Worm (Caenorhabditis elegans) whole organism, late embryonic: ENCODE measurements around the gene F31D4.5.
A peak's percentile ranks its signal among the peaks of the same experiment; 100 is the strongest.

Source experiments
- C08G9.2 ChIP-seq: sonication (generic microtip); optimal IDR thresholded peaks from 2 replicates; lab custom pipeline; 2016; ENCODE audit warnings: mild to moderate bottlenecking, missing genetic modification characterization, moderate library complexity, missing compliant biosample characterization
- C38D4.7 ChIP-seq: fragments of 200-800 bp; sonication (Bioruptor generic); optimal IDR thresholded peaks from 2 replicates; lab custom pipeline; 2018; ENCODE audit warnings: mild to moderate bottlenecking, missing genetic modification characterization, moderate library complexity, missing compliant biosample characterization
- K09A11.1 ChIP-seq: sonication (generic microtip); optimal IDR thresholded peaks from 2 replicates; lab custom pipeline; 2017; ENCODE audit warnings: antibody characterized with exemption, mild to moderate bottlenecking, missing genetic modification characterization, missing compliant biosample characterization; ENCODE audit not compliant: insufficient read depth
- ama-1 ChIP-seq: fragments of 150-350 bp; optimal IDR thresholded peaks from 2 replicates; lab custom pipeline; 2014
- ceh-14 ChIP-seq: sonication (generic microtip); optimal IDR thresholded peaks from 2 replicates; lab custom pipeline; 2016; ENCODE audit warnings: missing genotype, missing genetic modification characterization, missing compliant biosample characterization
- ceh-18 ChIP-seq: sonication (generic microtip); optimal IDR thresholded peaks from 2 replicates; lab custom pipeline; 2016; ENCODE audit warnings: missing genetic modification characterization, missing compliant biosample characterization
- ceh-2 ChIP-seq: sonication (generic microtip); optimal IDR thresholded peaks from 2 replicates; lab custom pipeline; 2016; ENCODE audit warnings: missing genotype, missing genetic modification characterization, missing compliant biosample characterization
- ceh-22 ChIP-seq: sonication (generic microtip); optimal IDR thresholded peaks from 2 replicates; lab custom pipeline; 2017; ENCODE audit warnings: missing biosample characterization, missing genetic modification characterization
- ceh-24 ChIP-seq: sonication (generic microtip); optimal IDR thresholded peaks from 2 replicates; lab custom pipeline; 2016; ENCODE audit warnings: mild to moderate bottlenecking, missing genetic modification characterization, missing compliant biosample characterization
- ceh-31 ChIP-seq: sonication (generic microtip); optimal IDR thresholded peaks from 2 replicates; lab custom pipeline; 2016; ENCODE audit warnings: missing genetic modification characterization, missing compliant biosample characterization
- ceh-34 ChIP-seq: sonication (generic microtip); optimal IDR thresholded peaks from 2 replicates; lab custom pipeline; 2016; ENCODE audit warnings: mild to moderate bottlenecking, missing genetic modification characterization, missing compliant biosample characterization
- ceh-48 ChIP-seq: sonication (generic microtip); optimal IDR thresholded peaks from 2 replicates; lab custom pipeline; 2016; ENCODE audit warnings: missing genetic modification characterization, inconsistent platforms, missing compliant biosample characterization
- che-1 ChIP-seq: sonication (generic microtip); optimal IDR thresholded peaks from 2 replicates; lab custom pipeline; 2016; ENCODE audit warnings: mild to moderate bottlenecking, missing genetic modification characterization, missing compliant biosample characterization
- dmd-4 ChIP-seq: sonication (generic microtip); optimal IDR thresholded peaks from 2 replicates; lab custom pipeline; 2016; ENCODE audit warnings: borderline replicate concordance, missing genetic modification characterization, missing compliant biosample characterization
- elt-4 ChIP-seq: sonication (generic microtip); optimal IDR thresholded peaks from 2 replicates; lab custom pipeline; 2016; ENCODE audit warnings: missing genetic modification characterization, missing compliant biosample characterization
- ets-4 ChIP-seq: sonication (generic microtip); optimal IDR thresholded peaks from 2 replicates; lab custom pipeline; 2016; ENCODE audit warnings: missing genetic modification characterization, missing compliant biosample characterization
- fkh-10 ChIP-seq: fragments of 150-350 bp; optimal IDR thresholded peaks from 2 replicates; lab custom pipeline; 2014; ENCODE audit warnings: missing biosample characterization, missing genetic modification reagents, missing genetic modification characterization
- gmeb-2 ChIP-seq: sonication (generic microtip); optimal IDR thresholded peaks from 2 replicates; lab custom pipeline; 2016; ENCODE audit warnings: missing genetic modification characterization, inconsistent platforms, missing compliant biosample characterization
- hlh-15 ChIP-seq: sonication (generic microtip); optimal IDR thresholded peaks from 2 replicates; lab custom pipeline; 2016; ENCODE audit warnings: missing genetic modification characterization, missing compliant biosample characterization
- hlh-6 ChIP-seq: sonication (generic microtip); optimal IDR thresholded peaks from 2 replicates; lab custom pipeline; 2016; ENCODE audit warnings: missing genotype, missing genetic modification characterization, missing compliant biosample characterization
- lin-11 ChIP-seq: fragments of 200-800 bp; sonication (Bioruptor generic); optimal IDR thresholded peaks from 2 replicates; lab custom pipeline; 2018; ENCODE audit warnings: mild to moderate bottlenecking, missing genetic modification characterization, missing compliant biosample characterization
- nfya-1 ChIP-seq: sonication (generic microtip); optimal IDR thresholded peaks from 2 replicates; lab custom pipeline; 2017; ENCODE audit warnings: missing genetic modification characterization, mild to moderate bottlenecking, missing compliant biosample characterization, antibody characterized with exemption, moderate library complexity
- nhr-11 ChIP-seq: fragments of 150-350 bp; optimal IDR thresholded peaks from 2 replicates; lab custom pipeline; 2014; ENCODE audit warnings: missing biosample characterization, missing genetic modification characterization
- nhr-232 ChIP-seq: sonication (generic microtip); optimal IDR thresholded peaks from 2 replicates; lab custom pipeline; 2016; ENCODE audit warnings: missing genetic modification characterization, missing compliant biosample characterization
- npax-4 ChIP-seq: sonication (generic microtip); optimal IDR thresholded peaks from 2 replicates; lab custom pipeline; 2016; ENCODE audit warnings: missing genetic modification characterization, missing compliant biosample characterization
- pag-3 ChIP-seq: sonication (generic microtip); optimal IDR thresholded peaks from 2 replicates; lab custom pipeline; 2016; ENCODE audit warnings: missing compliant biosample characterization, missing genetic modification characterization, borderline replicate concordance
- pat-9 ChIP-seq: fragments of 200-800 bp; sonication (Bioruptor generic); optimal IDR thresholded peaks from 2 replicates; lab custom pipeline; 2018; ENCODE audit warnings: mild to moderate bottlenecking, missing genetic modification characterization, moderate library complexity, missing compliant biosample characterization
- pha-2 ChIP-seq: sonication (generic microtip); optimal IDR thresholded peaks from 2 replicates; lab custom pipeline; 2017; ENCODE audit warnings: mild to moderate bottlenecking, missing genetic modification characterization, missing compliant biosample characterization
- pha-4 ChIP-seq: fragments of 150-350 bp; optimal IDR thresholded peaks from 2 replicates; lab custom pipeline; 2018; ENCODE audit warnings: missing biosample characterization, missing genetic modification reagents, missing genetic modification characterization
- sdc-2 ChIP-seq: sonication (generic microtip); optimal IDR thresholded peaks from 2 replicates; lab custom pipeline; 2016; ENCODE audit warnings: missing genotype, missing genetic modification characterization, missing compliant biosample characterization
- tbx-2 ChIP-seq: sonication (generic microtip); optimal IDR thresholded peaks from 2 replicates; lab custom pipeline; 2016; ENCODE audit warnings: missing genetic modification characterization, missing compliant biosample characterization
- tbx-7 ChIP-seq: sonication (generic microtip); optimal IDR thresholded peaks from 2 replicates; lab custom pipeline; 2016; ENCODE audit warnings: missing genotype, missing genetic modification characterization, missing compliant biosample characterization
- ttx-3 ChIP-seq: sonication (generic microtip); optimal IDR thresholded peaks from 2 replicates; lab custom pipeline; 2016; ENCODE audit warnings: missing genetic modification reagents, missing genetic modification characterization, missing compliant biosample characterization
- unc-3 ChIP-seq, 2 experiments: fragments of 200-800 bp in 1 of 2; sonication (Bioruptor generic) in 1 of 2; sonication (generic microtip) in 1 of 2; conservative IDR thresholded peaks in 1 of 2; optimal IDR thresholded peaks in 1 of 2; 2 replicates each; pipeline versions ENCODE4 v1.3.6 to Lab custom; 2016 to 2022; ENCODE audit warnings: missing compliant biosample characterization in 2 of 2, missing genetic modification characterization in 2 of 2, missing genetic modification reagents in 1 of 2
- unc-42 ChIP-seq: sonication (generic microtip); optimal IDR thresholded peaks from 2 replicates; lab custom pipeline; 2016; ENCODE audit warnings: missing genotype, missing genetic modification characterization, missing compliant biosample characterization
- zip-5 ChIP-seq: sonication (generic microtip); optimal IDR thresholded peaks from 2 replicates; lab custom pipeline; 2016; ENCODE audit warnings: missing genetic modification characterization, missing compliant biosample characterization

F31D4.5 gene

ce11 chrV:20875324-20875723 lies 21.5 kb downstream of the F31D4.5 start:
- TF ChIP-seq pha-4 (tag; lab: Kevin White, UChicago) (no peak), ceh-34 (tag; lab: Kevin White, UChicago) (no peak), C38D4.7 (GFP tag; lab: Kevin White, UChicago) (no peak), nhr-11 (no peak), tbx-7 (no peak), fkh-10 (GFP tag; lab: Kevin White, UChicago) (no peak)

- TF ChIP-seq ceh-18 (tag; lab: Kevin White, UChicago) (peak; percentile 47), pha-4 (tag; lab: Kevin White, UChicago) (no peak), tbx-2 (tag; lab: Kevin White, UChicago) (peak; percentile 53), unc-3 (GFP tag; conservative IDR thresholded peaks at IDR 0.05; lab: Robert Waterston, UW) (no peak), unc-3 (tag; optimal IDR thresholded peaks at IDR 0.05; lab: Kevin White, UChicago) (peak; percentile 54), nfya-1 (tag; lab: Kevin White, UChicago) (peak; percentile 44), ceh-2 (no peak), ceh-48 (tag; lab: Kevin White, UChicago) (peak; percentile 12), pat-9 (no peak), K09A11.1 (no peak), nhr-11 (peak; percentile 71), C08G9.2 (tag; lab: Kevin White, UChicago) (no peak), fkh-10 (GFP tag; lab: Kevin White, UChicago) (no peak), elt-4 (tag; lab: Kevin White, UChicago) (no peak), zip-5 (no peak), ceh-22 (tag; lab: Kevin White, UChicago) (no peak), hlh-15 (tag; lab: Kevin White, UChicago) (no peak), hlh-6 (no peak), lin-11 (tag; lab: Kevin White, UChicago) (no peak), che-1 (tag; lab: Kevin White, UChicago) (no peak), npax-4 (tag; lab: Kevin White, UChicago) (no peak), pha-2 (tag; lab: Kevin White, UChicago) (no peak), ceh-31 (tag; lab: Kevin White, UChicago) (peak; percentile 64), unc-42 (peak; percentile 76), dmd-4 (tag; lab: Kevin White, UChicago) (no peak), ceh-24 (no peak), ceh-14 (tag; lab: Kevin White, UChicago) (peak; percentile 55), ama-1 (no peak), pag-3 (tag; lab: Kevin White, UChicago) (no peak), ceh-34 (tag; lab: Kevin White, UChicago) (no peak), gmeb-2 (tag; lab: Kevin White, UChicago) (no peak)
These were observed 25.3 kb downstream of the F31D4.5 start, which contains the start of gene unc-80 for ce11 chrV:20879069-20879667. Gene unc-80 (plus strand): TSS chrV:20879601.

- TF ChIP-seq tbx-7 (no peak), sdc-2 (tag; lab: Kevin White, UChicago) (no peak), ttx-3 (tag; lab: Kevin White, UChicago) (no peak), nhr-232 (tag; lab: Kevin White, UChicago) (no peak), ets-4 (tag; lab: Kevin White, UChicago) (no peak), ceh-18 (tag; lab: Kevin White, UChicago) (no peak)
These were observed 38.0 kb downstream of the F31D4.5 start for ce11 chrV:20891871-20892270.
